Worm (Caenorhabditis elegans): ENCODE data around the gene C31C9.6.

The C31C9.6 gene

ce11 chrII:13673605-13674193 is 11.8 kb upstream of the C31C9.6 start (continued):
- TF ChIP-seq sma-9 (GFP tag; optimal IDR thresholded peaks at IDR 0.05) (peak; percentile 60), sma-9 (tag; optimal IDR thresholded peaks at IDR 0.05) (no peak), mdl-1 (tag; optimal IDR thresholded peaks at IDR 0.05) (peak in 1 of 2 experiments; percentile 36), blmp-1 (tag; optimal IDR thresholded peaks at IDR 0.05; ENCODE audit: insufficient read depth) (peak; percentile 92), nhr-129 (tag; optimal IDR thresholded peaks at IDR 0.05) (peak; percentile 5)

- TF ChIP-seq sma-9 (GFP tag; optimal IDR thresholded peaks at IDR 0.05) (peak; percentile 51), sma-9 (tag; optimal IDR thresholded peaks at IDR 0.05) (no peak), sma-3 (GFP tag; optimal IDR thresholded peaks at IDR 0.05) (peak; percentile 21), mab-5 (tag; optimal IDR thresholded peaks at IDR 0.05) (no peak), crh-2 (tag; optimal IDR thresholded peaks at IDR 0.05) (peak; percentile 32)
Observed at ce11 chrII:13672057-13672456, 10.2 kb upstream of the C31C9.6 start.

- TF ChIP-seq fos-1 (tag; optimal IDR thresholded peaks at IDR 0.05) (peak; percentile 55), C34F6.9 (tag; optimal IDR thresholded peaks at IDR 0.05) (no peak), blmp-1 (tag; optimal IDR thresholded peaks at IDR 0.05; ENCODE audit: insufficient read depth) (no peak), nhr-11 (tag; optimal IDR thresholded peaks at IDR 0.05) (no peak), R02D3.7 (tag; optimal IDR thresholded peaks at IDR 0.05) (no peak), ztf-4 (tag; optimal IDR thresholded peaks at IDR 0.05) (no peak), skn-1 (tag; optimal IDR thresholded peaks at IDR 0.05) (no peak), unc-39 (tag; optimal IDR thresholded peaks at IDR 0.05) (no peak)
Observed at ce11 chrII:13670707-13671295, 8.9 kb upstream of the C31C9.6 start.

DNA sequence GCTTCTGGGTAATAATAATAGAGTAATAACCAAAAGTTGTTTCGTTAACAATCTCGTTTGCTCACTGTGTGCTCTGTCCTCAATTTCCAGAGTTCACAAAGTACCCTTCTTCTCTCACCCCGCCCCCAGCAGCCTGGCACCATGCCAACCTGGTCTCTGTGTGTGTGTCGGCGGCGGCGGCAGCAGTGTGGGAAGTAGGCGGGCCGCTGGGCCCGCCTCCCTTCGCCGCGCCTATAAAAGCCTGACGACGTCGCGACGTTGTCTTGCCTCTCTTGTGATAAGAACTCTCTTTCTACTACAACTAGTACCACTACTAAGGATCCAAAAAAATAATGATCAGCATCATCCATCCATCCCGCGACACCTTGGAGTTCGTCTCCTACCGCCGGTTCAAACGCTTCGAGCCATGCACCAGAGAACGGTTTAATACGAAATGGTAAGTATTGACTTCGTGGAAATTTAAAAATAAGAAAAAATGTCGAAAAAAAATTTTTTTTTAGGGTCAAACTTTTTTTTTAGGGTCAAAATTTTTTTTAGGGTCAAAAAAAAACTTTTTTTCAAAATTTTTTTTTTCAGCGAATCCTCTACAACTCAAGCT is 7.1 kb upstream of the C31C9.6 start, which contains the start of gene C31C9.7:
TSS of gene C31C9.7 (plus strand) at position 261 of the 598 bp plus-strand sequence.
- TF ChIP-seq nhr-21 (tag; optimal IDR thresholded peaks at IDR 0.05) (no peak), gmeb-1 (tag; optimal IDR thresholded peaks at IDR 0.05) (no peak), ztf-1 (GFP tag; conservative IDR thresholded peaks at IDR 0.05) (no peak), fos-1 (tag; optimal IDR thresholded peaks at IDR 0.05) (peak; percentile 22), lin-11 (tag; optimal IDR thresholded peaks at IDR 0.05) (no peak), ztf-4 (tag; optimal IDR thresholded peaks at IDR 0.05) (no peak), nhr-23 (tag; optimal IDR thresholded peaks at IDR 0.05) (no peak), unc-39 (tag; optimal IDR thresholded peaks at IDR 0.05) (no peak), sma-9 (GFP tag; optimal IDR thresholded peaks at IDR 0.05) (peak; percentile 28), sma-9 (tag; optimal IDR thresholded peaks at IDR 0.05) (no peak), nhr-10 (tag; optimal IDR thresholded peaks at IDR 0.05) (no peak), unc-62 (GFP tag; optimal IDR thresholded peaks at IDR 0.05) (no peak), zag-1 (tag; optimal IDR thresholded peaks at IDR 0.05) (no peak), ama-1 (optimal IDR thresholded peaks at IDR 0.05) (peak; percentile 82), sma-3 (GFP tag; optimal IDR thresholded peaks at IDR 0.05) (peak; percentile 16), blmp-1 (tag; optimal IDR thresholded peaks at IDR 0.05; ENCODE audit: insufficient read depth) (peak; percentile 5), unc-55 (GFP tag; optimal IDR thresholded peaks at IDR 0.05) (no peak), F13H6.1 (tag; optimal IDR thresholded peaks at IDR 0.05) (peak; percentile 29), crh-2 (tag; optimal IDR thresholded peaks at IDR 0.05) (no peak), egl-27 (tag; optimal IDR thresholded peaks at IDR 0.05) (no peak), mab-5 (tag; optimal IDR thresholded peaks at IDR 0.05) (no peak)

- TF ChIP-seq unc-39 (tag; optimal IDR thresholded peaks at IDR 0.05) (no peak), lsy-2 (tag; optimal IDR thresholded peaks at IDR 0.05) (peak in 1 of 2 experiments; percentile 37), sma-9 (GFP tag; optimal IDR thresholded peaks at IDR 0.05) (peak; percentile 85), sma-9 (tag; optimal IDR thresholded peaks at IDR 0.05) (no peak), sma-3 (GFP tag; optimal IDR thresholded peaks at IDR 0.05) (peak; percentile 38), C34F6.9 (tag; optimal IDR thresholded peaks at IDR 0.05) (no peak), crh-2 (tag; optimal IDR thresholded peaks at IDR 0.05) (peak; percentile 73), fos-1 (tag; optimal IDR thresholded peaks at IDR 0.05) (peak; percentile 90), peb-1 (tag; optimal IDR thresholded peaks at IDR 0.05) (no peak), egl-27 (tag; optimal IDR thresholded peaks at IDR 0.05) (peak; percentile 49), mab-5 (tag; optimal IDR thresholded peaks at IDR 0.05) (no peak), nhr-237 (tag; optimal IDR thresholded peaks at IDR 0.05) (no peak), gmeb-1 (tag; optimal IDR thresholded peaks at IDR 0.05) (peak; percentile 28)
Observed at ce11 chrII:13664993-13665680, 3.2 kb upstream of the C31C9.6 start.

Measured in whole organism, L2 larva.